Worm (Caenorhabditis elegans) whole organism, L3 larva: ENCODE results near the gene F54B3.4.

ENCODE experiments used
- ama-1 ChIP-seq: fragments of 150-350 bp; optimal IDR thresholded peaks from 2 replicates; lab custom pipeline; 2018
- nhr-237 ChIP-seq: fragments of 150-350 bp; optimal IDR thresholded peaks from 2 replicates; lab custom pipeline; 2014; ENCODE audit warnings: missing biosample characterization, missing genetic modification characterization
- ztf-11 ChIP-seq: fragments of 150-350 bp; optimal IDR thresholded peaks from 2 replicates; lab custom pipeline; 2014; ENCODE audit warnings: missing biosample characterization, missing genetic modification characterization

- TF ChIP-seq nhr-237 (no peak), ztf-11 (tag; lab: Kevin White, UChicago) (no peak), ama-1 (lab: Kevin White, UChicago) (no peak)
Measured at ce11 chrII:10220631-10221030, 50.4 kb downstream of the F54B3.4 start.
